Worm (Caenorhabditis elegans) whole organism, young adult: ENCODE data around the gene F58F12.12.

Experiments used
- D2030.7 ChIP-seq: fragments of 200-800 bp; sonication (Bioruptor generic); IDR thresholded peaks from 2 replicates; pipeline ENCODE4 v1.3.6; 2022; ENCODE audit warnings: missing genetic modification reagents, missing genetic modification characterization, missing compliant biosample characterization
- F22D6.2 ChIP-seq: sonication (generic microtip); optimal IDR thresholded peaks from 2 replicates; lab custom pipeline; 2016; ENCODE audit warnings: mild to moderate bottlenecking, missing genetic modification characterization, missing compliant biosample characterization
- F33H1.4 ChIP-seq: fragments of 200-800 bp; sonication (Bioruptor generic); IDR thresholded peaks from 2 replicates; pipeline ENCODE4 v1.3.6; 2022; ENCODE audit warnings: missing genetic modification reagents, missing genetic modification characterization, missing compliant biosample characterization
- F57A8.1 ChIP-seq: fragments of 200-800 bp; sonication (Bioruptor generic); optimal IDR thresholded peaks from 2 replicates; lab custom pipeline; 2018; ENCODE audit warnings: mild to moderate bottlenecking, missing genetic modification characterization, moderate library complexity, missing compliant biosample characterization
- T26A5.8 ChIP-seq: sonication (generic microtip); optimal IDR thresholded peaks from 2 replicates; lab custom pipeline; 2016; ENCODE audit warnings: missing genetic modification characterization, missing compliant biosample characterization
- Y95B8A.8 ChIP-seq: fragments of 200-800 bp; sonication (Bioruptor generic); IDR thresholded peaks from 2 replicates; pipeline ENCODE4 v1.3.6; 2022; ENCODE audit warnings: missing genetic modification reagents, missing genetic modification characterization, missing compliant biosample characterization
- akir-1 ChIP-seq: fragments of 200-800 bp; sonication (Bioruptor generic); optimal IDR thresholded peaks from 2 replicates; lab custom pipeline; 2018; ENCODE audit warnings: mild to moderate bottlenecking, missing genetic modification characterization, moderate library complexity, missing compliant biosample characterization
- aptf-2 ChIP-seq: fragments of 200-800 bp; sonication (Bioruptor generic); conservative IDR thresholded peaks from 2 replicates; pipeline ENCODE4 v1.3.6; 2022; ENCODE audit warnings: missing genetic modification reagents, missing genetic modification characterization, missing compliant biosample characterization
- attf-3 ChIP-seq: fragments of 200-800 bp; sonication (Bioruptor generic); conservative IDR thresholded peaks from 2 replicates; pipeline ENCODE4 v1.3.6; 2022; ENCODE audit warnings: missing genetic modification reagents, missing genetic modification characterization, missing compliant biosample characterization
- bed-1 ChIP-seq: fragments of 200-800 bp; sonication (Bioruptor generic); IDR thresholded peaks from 2 replicates; pipeline ENCODE4 v1.3.6; 2022; ENCODE audit warnings: missing genetic modification reagents, missing genetic modification characterization, missing compliant biosample characterization
- cebp-1 ChIP-seq, 2 experiments: fragments of 200-800 bp in 1 of 2; sonication (Bioruptor generic) in 1 of 2; sonication (generic microtip) in 1 of 2; IDR thresholded peaks in 1 of 2; optimal IDR thresholded peaks in 1 of 2; 2 replicates each; pipeline versions ENCODE4 v1.3.6 to Lab custom; 2017 to 2022; ENCODE audit warnings: missing compliant biosample characterization in 2 of 2, missing genetic modification characterization in 2 of 2, mild to moderate bottlenecking in 1 of 2, missing genetic modification reagents in 1 of 2, moderate library complexity in 1 of 2
- cebp-2 ChIP-seq: fragments of 200-800 bp; sonication (Bioruptor generic); IDR thresholded peaks from 2 replicates; pipeline ENCODE4 v1.3.6; 2022; ENCODE audit warnings: missing genetic modification characterization, missing compliant biosample characterization
- ceh-100 ChIP-seq: fragments of 200-800 bp; sonication (Bioruptor generic); IDR thresholded peaks from 2 replicates; pipeline ENCODE4 v1.3.6; 2022; ENCODE audit warnings: missing genetic modification reagents, missing genetic modification characterization, missing compliant biosample characterization
- ceh-40 ChIP-seq: fragments of 200-800 bp; sonication (Bioruptor generic); IDR thresholded peaks from 2 replicates; pipeline ENCODE4 v1.3.6; 2022; ENCODE audit warnings: missing genetic modification characterization, missing compliant biosample characterization
- ceh-58 ChIP-seq: fragments of 200-800 bp; sonication (Bioruptor generic); IDR thresholded peaks from 2 replicates; pipeline ENCODE4 v1.3.6; 2022; ENCODE audit warnings: missing genetic modification characterization, missing compliant biosample characterization
- ceh-91 ChIP-seq: fragments of 200-800 bp; sonication (Bioruptor generic); IDR thresholded peaks from 2 replicates; pipeline ENCODE4 v1.3.6; 2022; ENCODE audit warnings: missing genetic modification reagents, missing genetic modification characterization, missing compliant biosample characterization
- dox-1 ChIP-seq: fragments of 200-800 bp; sonication (Bioruptor generic); IDR thresholded peaks from 2 replicates; pipeline ENCODE4 v1.3.6; 2022; ENCODE audit warnings: missing genetic modification reagents, missing genetic modification characterization, missing compliant biosample characterization
- efl-1 ChIP-seq: fragments of 150-350 bp; optimal IDR thresholded peaks from 2 replicates; lab custom pipeline; 2014; ENCODE audit warnings: missing biosample characterization, missing genetic modification reagents, missing genetic modification characterization
- fkh-3 ChIP-seq: sonication (generic microtip); optimal IDR thresholded peaks from 2 replicates; lab custom pipeline; 2016; ENCODE audit warnings: mild to moderate bottlenecking, missing genetic modification characterization, missing compliant biosample characterization
- gei-17 ChIP-seq: fragments of 200-800 bp; sonication (Bioruptor generic); optimal IDR thresholded peaks from 2 replicates; lab custom pipeline; 2018; ENCODE audit warnings: mild to moderate bottlenecking, missing genetic modification characterization, missing compliant biosample characterization
- hlh-26 ChIP-seq: fragments of 200-800 bp; sonication (Bioruptor generic); conservative IDR thresholded peaks from 2 replicates; pipeline ENCODE4 v1.3.6; 2022; ENCODE audit warnings: missing genetic modification reagents, missing genetic modification characterization, missing compliant biosample characterization
- hmg-1.2 ChIP-seq: fragments of 200-800 bp; sonication (Bioruptor generic); IDR thresholded peaks from 2 replicates; pipeline ENCODE4 v1.3.6; 2022; ENCODE audit warnings: missing genetic modification reagents, missing genetic modification characterization, missing compliant biosample characterization
- hmg-20 ChIP-seq: fragments of 200-800 bp; sonication (Bioruptor generic); IDR thresholded peaks from 2 replicates; pipeline ENCODE4 v1.3.6; 2022; ENCODE audit warnings: missing genetic modification reagents, missing genetic modification characterization, missing compliant biosample characterization
- let-526 ChIP-seq: fragments of 200-800 bp; sonication (Bioruptor generic); IDR thresholded peaks from 2 replicates; pipeline ENCODE4 v1.3.6; 2022; ENCODE audit warnings: missing genetic modification reagents, missing genetic modification characterization, missing compliant biosample characterization
- lir-1 ChIP-seq: fragments of 200-800 bp; sonication (Bioruptor generic); conservative IDR thresholded peaks from 2 replicates; pipeline ENCODE4 v1.3.6; 2022; ENCODE audit warnings: missing genetic modification reagents, missing genetic modification characterization, missing compliant biosample characterization
- lsl-1 ChIP-seq: fragments of 200-800 bp; sonication (Bioruptor generic); optimal IDR thresholded peaks from 2 replicates; lab custom pipeline; 2018; ENCODE audit warnings: mild to moderate bottlenecking, missing genetic modification characterization, moderate library complexity, missing compliant biosample characterization
- mes-4 ChIP-seq: sonication (generic microtip); optimal IDR thresholded peaks from 2 replicates; lab custom pipeline; 2016; ENCODE audit warnings: missing genotype, missing genetic modification characterization, missing compliant biosample characterization
- mxl-1 ChIP-seq: sonication (generic microtip); optimal IDR thresholded peaks from 2 replicates; lab custom pipeline; 2016; ENCODE audit warnings: missing genetic modification characterization, missing compliant biosample characterization
- nfyb-1 ChIP-seq: fragments of 200-800 bp; sonication (Bioruptor generic); IDR thresholded peaks from 2 replicates; pipeline ENCODE4 v1.3.6; 2022; ENCODE audit warnings: missing genetic modification reagents, missing genetic modification characterization, missing compliant biosample characterization
- nhr-179 ChIP-seq: sonication (generic microtip); optimal IDR thresholded peaks from 2 replicates; lab custom pipeline; 2016; ENCODE audit warnings: mild to moderate bottlenecking, missing genetic modification characterization, missing compliant biosample characterization
- nhr-80 ChIP-seq: sonication (generic microtip); optimal IDR thresholded peaks from 2 replicates; lab custom pipeline; 2016; ENCODE audit warnings: missing genetic modification characterization, missing compliant biosample characterization
- repo-1 ChIP-seq: sonication (generic microtip); optimal IDR thresholded peaks from 2 replicates; lab custom pipeline; 2017; ENCODE audit warnings: mild to moderate bottlenecking, missing genetic modification characterization, missing compliant biosample characterization
- snpc-4 ChIP-seq, 5 experiments: fragments of 150-350 bp in 1 of 5; sonication (generic microtip) in 4 of 5; optimal IDR thresholded peaks; 2 replicates each; lab custom pipeline; 2014 to 2018; ENCODE audit warnings: missing genetic modification characterization in 5 of 5, missing biosample characterization in 3 of 5, antibody characterized with exemption in 2 of 5, mild to moderate bottlenecking in 2 of 5, missing compliant biosample characterization in 2 of 5, missing genotype in 2 of 5, moderate library complexity in 2 of 5, missing genetic modification reagents in 1 of 5
- tlf-1 ChIP-seq: fragments of 200-800 bp; sonication (Bioruptor generic); optimal IDR thresholded peaks from 2 replicates; lab custom pipeline; 2018; ENCODE audit warnings: mild to moderate bottlenecking, missing genetic modification characterization, missing compliant biosample characterization
- unc-62 ChIP-seq: fragments of 150-350 bp; optimal IDR thresholded peaks from 2 replicates; lab custom pipeline; 2014; ENCODE audit warnings: missing biosample characterization, missing genetic modification reagents, missing genetic modification characterization
- xnd-1 ChIP-seq: sonication (generic microtip); optimal IDR thresholded peaks from 2 replicates; lab custom pipeline; 2016; ENCODE audit warnings: missing genotype, missing genetic modification reagents, missing genetic modification characterization, missing compliant biosample characterization
- zfh-2 ChIP-seq: fragments of 200-800 bp; sonication (Bioruptor generic); conservative IDR thresholded peaks from 2 replicates; pipeline ENCODE4 v1.3.6; 2022; ENCODE audit warnings: missing genetic modification reagents, missing genetic modification characterization, missing compliant biosample characterization
- zim-3 ChIP-seq: sonication (generic microtip); optimal IDR thresholded peaks from 2 replicates; lab custom pipeline; 2017; ENCODE audit warnings: mild to moderate bottlenecking, missing genetic modification characterization, moderate library complexity, missing compliant biosample characterization
- ztf-18 ChIP-seq: sonication (generic microtip); optimal IDR thresholded peaks from 2 replicates; lab custom pipeline; 2016; ENCODE audit warnings: missing genotype, mild to moderate bottlenecking, missing genetic modification characterization, missing compliant biosample characterization
- ztf-22 ChIP-seq: fragments of 200-800 bp; sonication (Bioruptor generic); optimal IDR thresholded peaks from 2 replicates; lab custom pipeline; 2018; ENCODE audit warnings: mild to moderate bottlenecking, missing genetic modification characterization, moderate library complexity, missing compliant biosample characterization
- ztf-26 ChIP-seq: sonication (generic microtip); optimal IDR thresholded peaks from 2 replicates; lab custom pipeline; 2017; ENCODE audit warnings: missing genetic modification characterization, missing compliant biosample characterization
- ztf-6 ChIP-seq: fragments of 200-800 bp; sonication (Bioruptor generic); IDR thresholded peaks from 2 replicates; pipeline ENCODE4 v1.3.6; 2022; ENCODE audit warnings: missing genetic modification reagents, missing genetic modification characterization, missing compliant biosample characterization

Gene F58F12.12

ce11 chrII:6339948-6340347 lies 41.0 kb upstream of the F58F12.12 start, which contains the start of gene C32D5.7:
Gene C32D5.7, minus strand, starts transcription at chrII:6340048.
- TF ChIP-seq D2030.7 (GFP tag; lab: Robert Waterston, UW) (no peak), akir-1 (GFP tag; lab: Kevin White, UChicago) (no peak), ztf-22 (GFP tag; lab: Kevin White, UChicago) (no peak), nhr-80 (tag; lab: Kevin White, UChicago) (no peak), Y95B8A.8 (GFP tag; lab: Robert Waterston, UW) (no peak), F22D6.2 (tag; lab: Kevin White, UChicago) (no peak), attf-3 (GFP tag; lab: Robert Waterston, UW) (no peak), bed-1 (GFP tag; lab: Robert Waterston, UW) (no peak), F57A8.1 (GFP tag; lab: Kevin White, UChicago) (no peak), gei-17 (GFP tag; lab: Kevin White, UChicago) (no peak), ceh-100 (GFP tag; lab: Robert Waterston, UW) (no peak), unc-62 (GFP tag; lab: Kevin White, UChicago) (no peak), hmg-20 (GFP tag; lab: Robert Waterston, UW) (no peak), nfyb-1 (GFP tag; lab: Robert Waterston, UW) (no peak), snpc-4 (GFP tag; optimal IDR thresholded peaks at IDR 0.05; lab: Kevin White, UChicago) (no peak), snpc-4 (tag; optimal IDR thresholded peaks at IDR 0.05; lab: Kevin White, UChicago) (no peak), mxl-1 (no peak), xnd-1 (tag; lab: Kevin White, UChicago) (no peak), cebp-2 (no peak), repo-1 (tag; lab: Kevin White, UChicago) (no peak), ceh-40 (GFP tag; lab: Robert Waterston, UW) (no peak)

DNA sequence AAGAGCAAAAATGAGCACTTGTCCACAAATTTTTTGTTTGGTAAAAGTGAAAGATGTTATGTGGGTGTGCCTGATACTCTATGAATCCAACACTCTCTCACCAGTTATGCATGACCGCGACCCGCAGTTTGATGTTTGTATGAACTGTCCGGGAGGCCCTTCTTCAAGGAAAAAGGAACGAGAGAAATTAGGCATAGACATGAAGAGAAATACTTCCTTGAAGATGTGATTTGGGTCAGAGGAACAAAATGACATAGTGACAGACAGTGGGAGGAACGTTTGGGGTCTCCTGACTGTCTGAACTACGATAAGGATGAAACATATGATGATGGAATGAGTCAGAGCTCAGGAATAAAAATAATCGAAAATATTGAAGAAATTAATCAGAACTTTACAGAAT lies 39.9 kb upstream of the F58F12.12 start:
- no peak for TF ChIP-seq ceh-91 (GFP tag; lab: Robert Waterston, UW)

ce11 chrII:6342455-6342854 lies 38.5 kb upstream of the F58F12.12 start:
- TF ChIP-seq F33H1.4 = no peak
- no peak for TF ChIP-seq cebp-2
- TF ChIP-seq ceh-58 (GFP tag; lab: Robert Waterston, UW) = no peak
- no peak for TF ChIP-seq lir-1
- no peak for TF ChIP-seq aptf-2 (GFP tag; lab: Robert Waterston, UW)
- no peak for TF ChIP-seq unc-62 (GFP tag; lab: Kevin White, UChicago)
- no peak for TF ChIP-seq hlh-26 (GFP tag; lab: Robert Waterston, UW)
- no peak for TF ChIP-seq snpc-4 (GFP tag; optimal IDR thresholded peaks at IDR 0.05; lab: Kevin White, UChicago)
- TF ChIP-seq snpc-4 (tag; optimal IDR thresholded peaks at IDR 0.05; lab: Kevin White, UChicago) = no peak
- TF ChIP-seq tlf-1 = no peak
- TF ChIP-seq nhr-179 = no peak
- TF ChIP-seq efl-1 (GFP tag; lab: Kevin White, UChicago) = no peak
- TF ChIP-seq ceh-91 (GFP tag; lab: Robert Waterston, UW) = no peak
- TF ChIP-seq T26A5.8 = no peak
- TF ChIP-seq zfh-2 = no peak
- TF ChIP-seq let-526 (GFP tag; lab: Robert Waterston, UW) = no peak
- TF ChIP-seq ztf-26 (tag; lab: Kevin White, UChicago) = no peak
- no peak for TF ChIP-seq nfyb-1 (GFP tag; lab: Robert Waterston, UW)

DNA sequence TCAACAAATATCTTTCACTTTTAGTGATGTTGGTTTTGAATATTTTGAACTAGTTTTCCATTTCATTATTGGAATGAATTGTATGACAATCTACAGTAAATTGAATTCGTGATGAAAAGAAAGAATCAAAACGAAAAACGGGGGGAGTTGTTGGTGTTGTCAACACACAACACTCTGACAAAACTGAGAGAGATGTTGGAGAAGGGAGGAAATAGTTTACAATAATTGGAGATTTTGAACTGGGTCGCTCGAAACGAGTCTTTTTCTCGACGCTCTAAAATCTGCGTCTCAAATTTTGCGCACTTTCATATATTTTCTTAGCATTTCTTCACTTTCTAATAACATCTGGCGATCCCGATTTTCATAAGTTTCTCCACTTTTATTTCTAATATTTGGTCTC lies 37.1 kb upstream of the F58F12.12 start, which contains the start of gene txt-18:
Gene txt-18, plus strand, starts transcription at position 180 of the 400 bp plus-strand sequence.
- TF ChIP-seq ztf-18 (tag; lab: Kevin White, UChicago) (no peak), hmg-1.2 (peak; percentile 15; the same call in 1 of the 2 replicates), zim-3 (tag; lab: Kevin White, UChicago) (no peak), ztf-6 (GFP tag; lab: Robert Waterston, UW) (no peak), mes-4 (no peak), dox-1 (GFP tag; lab: Robert Waterston, UW) (0 out of 2 replicates have a peak, but pooled peaks have one; percentile 6), cebp-1 (GFP tag; IDR thresholded peaks at IDR 0.05; lab: Robert Waterston, UW) (no peak), cebp-1 (tag; optimal IDR thresholded peaks at IDR 0.05; lab: Kevin White, UChicago) (peak; percentile 5), fkh-3 (no peak), lsl-1 (GFP tag; lab: Kevin White, UChicago) (no peak)
